Worm (Caenorhabditis elegans) whole organism, young adult: ENCODE results near the gene glb-29.

Experiments used
- B0035.1 ChIP-seq: sonication (generic microtip); optimal IDR thresholded peaks from 2 replicates; lab custom pipeline; 2016; ENCODE audit warnings: missing genetic modification characterization, mild to moderate bottlenecking, missing compliant biosample characterization, missing genotype, missing genetic modification reagents
- B0336.3 ChIP-seq: fragments of 200-800 bp; sonication (Bioruptor generic); IDR thresholded peaks from 2 replicates; pipeline ENCODE4 v1.3.6; 2022; ENCODE audit warnings: missing genetic modification characterization, missing compliant biosample characterization
- D2030.7 ChIP-seq: fragments of 200-800 bp; sonication (Bioruptor generic); IDR thresholded peaks from 2 replicates; pipeline ENCODE4 v1.3.6; 2022; ENCODE audit warnings: missing genetic modification reagents, missing genetic modification characterization, missing compliant biosample characterization
- F22D6.2 ChIP-seq: sonication (generic microtip); optimal IDR thresholded peaks from 2 replicates; lab custom pipeline; 2016; ENCODE audit warnings: mild to moderate bottlenecking, missing genetic modification characterization, missing compliant biosample characterization
- F23B12.7 ChIP-seq: sonication (generic microtip); optimal IDR thresholded peaks from 2 replicates; lab custom pipeline; 2017; ENCODE audit warnings: missing genetic modification characterization, mild to moderate bottlenecking, missing compliant biosample characterization, antibody characterized with exemption, moderate library complexity; ENCODE audit not compliant: insufficient read depth
- F33H1.4 ChIP-seq: fragments of 200-800 bp; sonication (Bioruptor generic); IDR thresholded peaks from 2 replicates; pipeline ENCODE4 v1.3.6; 2022; ENCODE audit warnings: missing genetic modification reagents, missing genetic modification characterization, missing compliant biosample characterization
- F37B4.10 ChIP-seq: fragments of 200-800 bp; sonication (Bioruptor generic); IDR thresholded peaks from 2 replicates; pipeline ENCODE4 v1.3.6; 2022; ENCODE audit warnings: missing genetic modification characterization, missing compliant biosample characterization
- F39B2.1 ChIP-seq: fragments of 200-800 bp; sonication (Bioruptor generic); IDR thresholded peaks from 2 replicates; pipeline ENCODE4 v1.3.6; 2022; ENCODE audit warnings: missing genetic modification reagents, missing genetic modification characterization, missing compliant biosample characterization
- F57C9.4 ChIP-seq: sonication (generic microtip); optimal IDR thresholded peaks from 2 replicates; lab custom pipeline; 2017; ENCODE audit warnings: mild to moderate bottlenecking, missing genetic modification characterization, missing compliant biosample characterization
- K12H6.12 ChIP-seq: fragments of 200-800 bp; sonication (Bioruptor generic); optimal IDR thresholded peaks from 2 replicates; lab custom pipeline; 2018; ENCODE audit warnings: mild to moderate bottlenecking, missing genetic modification characterization, missing compliant biosample characterization
- T26A5.8 ChIP-seq: sonication (generic microtip); optimal IDR thresholded peaks from 2 replicates; lab custom pipeline; 2016; ENCODE audit warnings: missing genetic modification characterization, missing compliant biosample characterization
- Y53G8AR.9 ChIP-seq: fragments of 200-800 bp; sonication (Bioruptor generic); conservative IDR thresholded peaks from 2 replicates; pipeline ENCODE4 v1.3.6; 2022; ENCODE audit warnings: missing genetic modification reagents, missing genetic modification characterization, missing compliant biosample characterization
- Y56A3A.18 ChIP-seq: fragments of 200-800 bp; sonication (Bioruptor generic); IDR thresholded peaks from 2 replicates; pipeline ENCODE4 v1.3.6; 2022; ENCODE audit warnings: missing genetic modification reagents, missing genetic modification characterization, missing compliant biosample characterization
- aptf-2 ChIP-seq: fragments of 200-800 bp; sonication (Bioruptor generic); conservative IDR thresholded peaks from 2 replicates; pipeline ENCODE4 v1.3.6; 2022; ENCODE audit warnings: missing genetic modification reagents, missing genetic modification characterization, missing compliant biosample characterization
- athp-1 ChIP-seq: sonication (generic microtip); optimal IDR thresholded peaks from 2 replicates; lab custom pipeline; 2017; ENCODE audit warnings: mild to moderate bottlenecking, missing genetic modification characterization, missing compliant biosample characterization
- bed-1 ChIP-seq: fragments of 200-800 bp; sonication (Bioruptor generic); IDR thresholded peaks from 2 replicates; pipeline ENCODE4 v1.3.6; 2022; ENCODE audit warnings: missing genetic modification reagents, missing genetic modification characterization, missing compliant biosample characterization
- bed-2 ChIP-seq: fragments of 200-800 bp; sonication (Bioruptor generic); IDR thresholded peaks from 2 replicates; pipeline ENCODE4 v1.3.6; 2022; ENCODE audit warnings: missing genetic modification reagents, missing genetic modification characterization, missing compliant biosample characterization
- ceh-27 ChIP-seq: fragments of 200-800 bp; sonication (Bioruptor generic); optimal IDR thresholded peaks from 2 replicates; lab custom pipeline; 2018; ENCODE audit warnings: mild to moderate bottlenecking, missing genetic modification characterization, moderate library complexity, missing compliant biosample characterization
- ceh-40 ChIP-seq: fragments of 200-800 bp; sonication (Bioruptor generic); IDR thresholded peaks from 2 replicates; pipeline ENCODE4 v1.3.6; 2022; ENCODE audit warnings: missing genetic modification characterization, missing compliant biosample characterization
- ceh-79 ChIP-seq: sonication (generic microtip); optimal IDR thresholded peaks from 2 replicates; lab custom pipeline; 2017; ENCODE audit warnings: mild to moderate bottlenecking, missing genetic modification characterization, missing compliant biosample characterization
- ceh-91 ChIP-seq: fragments of 200-800 bp; sonication (Bioruptor generic); IDR thresholded peaks from 2 replicates; pipeline ENCODE4 v1.3.6; 2022; ENCODE audit warnings: missing genetic modification reagents, missing genetic modification characterization, missing compliant biosample characterization
- chd-7 ChIP-seq: sonication (generic microtip); optimal IDR thresholded peaks from 2 replicates; lab custom pipeline; 2016; ENCODE audit warnings: mild to moderate bottlenecking, missing genetic modification characterization, moderate library complexity, missing compliant biosample characterization
- die-1 ChIP-seq: sonication (generic microtip); optimal IDR thresholded peaks from 2 replicates; lab custom pipeline; 2016; ENCODE audit warnings: missing genotype, mild to moderate bottlenecking, missing genetic modification characterization, missing compliant biosample characterization
- dpff-1 ChIP-seq: sonication (generic microtip); optimal IDR thresholded peaks from 2 replicates; lab custom pipeline; 2017; ENCODE audit warnings: mild to moderate bottlenecking, missing genetic modification characterization, missing compliant biosample characterization
- dpl-1 ChIP-seq: fragments of 150-350 bp; optimal IDR thresholded peaks from 2 replicates; lab custom pipeline; 2014; ENCODE audit warnings: missing biosample characterization, missing genetic modification reagents, missing genetic modification characterization
- ets-4 ChIP-seq: fragments of 200-800 bp; sonication (Bioruptor generic); optimal IDR thresholded peaks from 2 replicates; lab custom pipeline; 2018; ENCODE audit warnings: mild to moderate bottlenecking, missing genetic modification characterization, missing compliant biosample characterization
- gei-17 ChIP-seq: fragments of 200-800 bp; sonication (Bioruptor generic); optimal IDR thresholded peaks from 2 replicates; lab custom pipeline; 2018; ENCODE audit warnings: mild to moderate bottlenecking, missing genetic modification characterization, missing compliant biosample characterization
- him-1 ChIP-seq: sonication (generic microtip); optimal IDR thresholded peaks from 2 replicates; lab custom pipeline; 2016; ENCODE audit warnings: missing genotype, missing genetic modification reagents, missing genetic modification characterization, missing compliant biosample characterization
- lin-35 ChIP-seq, 3 experiments: fragments of 150-350 bp in 2 of 3; sonication (generic microtip) in 1 of 3; optimal IDR thresholded peaks; 2 replicates each; lab custom pipeline; 2014 to 2018; ENCODE audit warnings: missing biosample characterization in 3 of 3, missing genetic modification characterization in 3 of 3, missing genetic modification reagents in 3 of 3
- lir-1 ChIP-seq: fragments of 200-800 bp; sonication (Bioruptor generic); conservative IDR thresholded peaks from 2 replicates; pipeline ENCODE4 v1.3.6; 2022; ENCODE audit warnings: missing genetic modification reagents, missing genetic modification characterization, missing compliant biosample characterization
- lsl-1 ChIP-seq: fragments of 200-800 bp; sonication (Bioruptor generic); optimal IDR thresholded peaks from 2 replicates; lab custom pipeline; 2018; ENCODE audit warnings: mild to moderate bottlenecking, missing genetic modification characterization, moderate library complexity, missing compliant biosample characterization
- lsy-27 ChIP-seq: sonication (generic microtip); optimal IDR thresholded peaks from 2 replicates; lab custom pipeline; 2017; ENCODE audit warnings: missing genetic modification characterization, mild to moderate bottlenecking, missing compliant biosample characterization, antibody characterized with exemption, missing genotype, borderline replicate concordance; ENCODE audit not compliant: insufficient read depth
- mxl-1 ChIP-seq: sonication (generic microtip); optimal IDR thresholded peaks from 2 replicates; lab custom pipeline; 2016; ENCODE audit warnings: missing genetic modification characterization, missing compliant biosample characterization
- nfyb-1 ChIP-seq: fragments of 200-800 bp; sonication (Bioruptor generic); IDR thresholded peaks from 2 replicates; pipeline ENCODE4 v1.3.6; 2022; ENCODE audit warnings: missing genetic modification reagents, missing genetic modification characterization, missing compliant biosample characterization
- nhr-120 ChIP-seq: fragments of 200-800 bp; sonication (Bioruptor generic); IDR thresholded peaks from 2 replicates; pipeline ENCODE4 v1.3.6; 2022; ENCODE audit warnings: missing genetic modification characterization, missing compliant biosample characterization
- nhr-179 ChIP-seq: sonication (generic microtip); optimal IDR thresholded peaks from 2 replicates; lab custom pipeline; 2016; ENCODE audit warnings: mild to moderate bottlenecking, missing genetic modification characterization, missing compliant biosample characterization
- nhr-80 ChIP-seq: sonication (generic microtip); optimal IDR thresholded peaks from 2 replicates; lab custom pipeline; 2016; ENCODE audit warnings: missing genetic modification characterization, missing compliant biosample characterization
- nhr-90 ChIP-seq: sonication (generic microtip); optimal IDR thresholded peaks from 2 replicates; lab custom pipeline; 2016; ENCODE audit warnings: missing genotype, mild to moderate bottlenecking, missing genetic modification characterization, missing compliant biosample characterization
- repo-1 ChIP-seq: sonication (generic microtip); optimal IDR thresholded peaks from 2 replicates; lab custom pipeline; 2017; ENCODE audit warnings: mild to moderate bottlenecking, missing genetic modification characterization, missing compliant biosample characterization
- sea-2 ChIP-seq: fragments of 200-800 bp; sonication (Bioruptor generic); IDR thresholded peaks from 2 replicates; pipeline ENCODE4 v1.3.6; 2022; ENCODE audit warnings: missing genetic modification characterization, missing compliant biosample characterization
- snpc-1.1 ChIP-seq: sonication (generic microtip); optimal IDR thresholded peaks from 2 replicates; lab custom pipeline; 2017; ENCODE audit warnings: missing genetic modification characterization, mild to moderate bottlenecking, missing compliant biosample characterization, antibody characterized with exemption, moderate library complexity, missing genotype, missing genetic modification reagents; ENCODE audit not compliant: insufficient read depth
- snpc-4 ChIP-seq, 5 experiments: fragments of 150-350 bp in 1 of 5; sonication (generic microtip) in 4 of 5; optimal IDR thresholded peaks; 2 replicates each; lab custom pipeline; 2014 to 2018; ENCODE audit warnings: missing genetic modification characterization in 5 of 5, missing biosample characterization in 3 of 5, antibody characterized with exemption in 2 of 5, mild to moderate bottlenecking in 2 of 5, missing compliant biosample characterization in 2 of 5, missing genotype in 2 of 5, moderate library complexity in 2 of 5, missing genetic modification reagents in 1 of 5
- somi-1 ChIP-seq: fragments of 200-800 bp; sonication (Bioruptor generic); optimal IDR thresholded peaks from 2 replicates; lab custom pipeline; 2018; ENCODE audit warnings: mild to moderate bottlenecking, missing genetic modification characterization, missing compliant biosample characterization
- sptf-2 ChIP-seq: fragments of 200-800 bp; sonication (Bioruptor generic); optimal IDR thresholded peaks from 2 replicates; lab custom pipeline; 2018; ENCODE audit warnings: mild to moderate bottlenecking, missing genetic modification characterization, missing compliant biosample characterization
- tbp1 ChIP-seq: fragments of 200-800 bp; sonication (Bioruptor generic); optimal IDR thresholded peaks from 2 replicates; lab custom pipeline; 2018; ENCODE audit warnings: mild to moderate bottlenecking, missing genetic modification characterization, missing compliant biosample characterization
- tlf-1 ChIP-seq: fragments of 200-800 bp; sonication (Bioruptor generic); optimal IDR thresholded peaks from 2 replicates; lab custom pipeline; 2018; ENCODE audit warnings: mild to moderate bottlenecking, missing genetic modification characterization, missing compliant biosample characterization
- xnd-1 ChIP-seq: sonication (generic microtip); optimal IDR thresholded peaks from 2 replicates; lab custom pipeline; 2016; ENCODE audit warnings: missing genotype, missing genetic modification reagents, missing genetic modification characterization, missing compliant biosample characterization
- ztf-6 ChIP-seq: fragments of 200-800 bp; sonication (Bioruptor generic); IDR thresholded peaks from 2 replicates; pipeline ENCODE4 v1.3.6; 2022; ENCODE audit warnings: missing genetic modification reagents, missing genetic modification characterization, missing compliant biosample characterization

The glb-29 gene

ce11 chrII:12006575-12007098 is 2.2 kb upstream of the glb-29 start, which contains the start of gene mcm-2 (continued):
- TF ChIP-seq ceh-27 (GFP tag; lab: Kevin White, UChicago) (no peak), F39B2.1 (GFP tag; lab: Robert Waterston, UW) (no peak), F57C9.4 (no peak), ets-4 (no peak), F23B12.7 (tag; lab: Kevin White, UChicago) (peak; percentile 69), ceh-40 (no peak), mxl-1 (tag; lab: Kevin White, UChicago) (no peak), Y53G8AR.9 (GFP tag; lab: Robert Waterston, UW) (peak; percentile 93; the same call in 1 of the 2 replicates), ceh-91 (peak; percentile 98), nhr-120 (no peak), somi-1 (GFP tag; lab: Kevin White, UChicago) (no peak), snpc-4 (GFP tag; optimal IDR thresholded peaks at IDR 0.05; lab: Kevin White, UChicago) (peak; percentile 59), snpc-4 (tag; optimal IDR thresholded peaks at IDR 0.05; lab: Kevin White, UChicago) (peak in 3 of 4 experiments; percentile 11 to 75 (median 43)), B0035.1 (tag; lab: Kevin White, UChicago) (no peak), T26A5.8 (tag; lab: Kevin White, UChicago) (no peak), nhr-80 (peak; percentile 10), ztf-6 (no peak), D2030.7 (GFP tag; lab: Robert Waterston, UW) (peak; percentile 98), die-1 (tag; lab: Kevin White, UChicago) (peak; percentile 36), nhr-90 (tag; lab: Kevin White, UChicago) (no peak), athp-1 (tag; lab: Kevin White, UChicago) (peak; percentile 86), lir-1 (GFP tag; lab: Robert Waterston, UW) (peak; percentile 87), dpff-1 (tag; lab: Kevin White, UChicago) (no peak), Y56A3A.18 (GFP tag; lab: Robert Waterston, UW) (no peak), sea-2 (GFP tag; lab: Robert Waterston, UW) (no peak), nhr-179 (tag; lab: Kevin White, UChicago) (no peak), aptf-2 (GFP tag; lab: Robert Waterston, UW) (peak; percentile 87), K12H6.12 (tag; lab: Kevin White, UChicago) (no peak), tbp1 (GFP tag; lab: Kevin White, UChicago) (no peak), bed-1 (GFP tag; lab: Robert Waterston, UW) (no peak), sptf-2 (GFP tag; lab: Kevin White, UChicago) (no peak), gei-17 (GFP tag; lab: Kevin White, UChicago) (no peak), him-1 (no peak), F33H1.4 (GFP tag; lab: Robert Waterston, UW) (peak; percentile 90), F37B4.10 (no peak), B0336.3 (GFP tag; lab: Robert Waterston, UW) (no peak; the same call in 1 of the 2 replicates), tlf-1 (GFP tag; lab: Kevin White, UChicago) (peak; percentile 90), lsl-1 (peak; percentile 90), chd-7 (tag; lab: Kevin White, UChicago) (no peak), lin-35 (GFP tag; optimal IDR thresholded peaks at IDR 0.05; lab: Kevin White, UChicago) (peak; percentile 57 to 86 (median 74)), F22D6.2 (tag; lab: Kevin White, UChicago) (no peak), repo-1 (tag; lab: Kevin White, UChicago) (no peak), xnd-1 (tag; lab: Kevin White, UChicago) (peak; percentile 97), ceh-79 (tag; lab: Kevin White, UChicago) (no peak), lsy-27 (no peak), nfyb-1 (GFP tag; lab: Robert Waterston, UW) (peak; percentile 64), dpl-1 (GFP tag; lab: Kevin White, UChicago) (peak; percentile 98), snpc-1.1 (tag; lab: Kevin White, UChicago) (peak; percentile 69), bed-2 (GFP tag; lab: Robert Waterston, UW) (no peak)
